Worm (Caenorhabditis elegans) whole organism, early embryonic: ENCODE results near the gene C34C12.6.
A peak's percentile ranks its signal among the peaks of the same experiment; 100 is the strongest.

Experiments
- B0310.2 ChIP-seq: sonication (generic microtip); optimal IDR thresholded peaks from 2 replicates; lab custom pipeline; 2016; ENCODE audit warnings: mild to moderate bottlenecking, missing genetic modification characterization, missing compliant biosample characterization
- F13C5.2 ChIP-seq: sonication (generic microtip); optimal IDR thresholded peaks from 2 replicates; lab custom pipeline; 2017; ENCODE audit warnings: mild to moderate bottlenecking, missing genetic modification characterization, inconsistent platforms, missing compliant biosample characterization
- aly-1 ChIP-seq: sonication (generic microtip); optimal IDR thresholded peaks from 2 replicates; lab custom pipeline; 2016; ENCODE audit warnings: missing genetic modification characterization, missing compliant biosample characterization
- ama-1 ChIP-seq: fragments of 150-350 bp; optimal IDR thresholded peaks from 2 replicates; lab custom pipeline; 2014
- ceh-13 ChIP-seq: fragments of 200-800 bp; sonication (Bioruptor generic); optimal IDR thresholded peaks from 2 replicates; lab custom pipeline; 2018; ENCODE audit warnings: mild to moderate bottlenecking, missing genetic modification characterization, missing compliant biosample characterization
- ceh-36 ChIP-seq: sonication (generic microtip); optimal IDR thresholded peaks from 2 replicates; lab custom pipeline; 2016; ENCODE audit warnings: missing genetic modification characterization, inconsistent platforms, missing compliant biosample characterization
- flt-1 ChIP-seq: fragments of 200-800 bp; sonication (Bioruptor generic); IDR thresholded peaks from 2 replicates; pipeline ENCODE4 v1.3.6; 2022; ENCODE audit warnings: missing genetic modification characterization, missing compliant biosample characterization
- hmbx-1 ChIP-seq: sonication (generic microtip); optimal IDR thresholded peaks from 2 replicates; lab custom pipeline; 2016; ENCODE audit warnings: mild to moderate bottlenecking, missing genetic modification characterization, missing compliant biosample characterization
- hmg-4 ChIP-seq: fragments of 200-800 bp; sonication (Bioruptor generic); optimal IDR thresholded peaks from 2 replicates; lab custom pipeline; 2018; ENCODE audit warnings: mild to moderate bottlenecking, missing genetic modification characterization, missing compliant biosample characterization
- pes-1 ChIP-seq: fragments of 200-800 bp; sonication (Bioruptor generic); IDR thresholded peaks from 2 replicates; pipeline ENCODE4 v1.3.6; 2022; ENCODE audit warnings: missing genetic modification reagents, missing genetic modification characterization, missing compliant biosample characterization
- tbx-37 ChIP-seq: fragments of 200-800 bp; sonication (Bioruptor generic); conservative IDR thresholded peaks from 2 replicates; pipeline ENCODE4 v1.3.6; 2022; ENCODE audit warnings: missing genetic modification reagents, missing genetic modification characterization, missing compliant biosample characterization
- tra-4 ChIP-seq: sonication (generic microtip); optimal IDR thresholded peaks from 2 replicates; lab custom pipeline; 2017; ENCODE audit warnings: missing genetic modification characterization, missing compliant biosample characterization

DNA sequence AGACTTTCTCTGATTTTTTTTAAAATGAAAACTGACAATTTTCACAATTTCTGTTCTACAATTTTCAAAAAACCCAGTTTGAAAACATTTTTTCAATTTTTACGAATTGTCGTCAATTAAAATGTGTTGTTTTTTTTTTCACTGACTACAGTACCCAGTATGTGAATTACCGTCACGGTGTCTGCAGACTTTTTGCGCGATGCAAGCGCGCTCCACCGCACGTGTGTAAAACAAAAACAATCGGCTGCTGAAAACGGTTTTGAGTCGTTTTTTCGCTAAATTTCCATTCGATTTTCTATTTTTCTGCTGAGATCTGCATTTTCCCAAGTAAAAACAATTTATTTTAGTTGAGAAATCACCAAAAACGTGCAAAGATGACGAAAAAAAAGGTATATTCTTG is 26.2 kb upstream of the C34C12.6 start:
- TF ChIP-seq aly-1 (tag; lab: Kevin White, UChicago) (no peak), ama-1 (lab: Kevin White, UChicago) (no peak), hmg-4 (GFP tag; lab: Kevin White, UChicago) (peak; percentile 1), ceh-13 (GFP tag; lab: Kevin White, UChicago) (no peak), tra-4 (tag; lab: Kevin White, UChicago) (no peak), ceh-36 (tag; lab: Kevin White, UChicago) (no peak), flt-1 (GFP tag; lab: Robert Waterston, UW) (no peak), B0310.2 (no peak), pes-1 (GFP tag; lab: Robert Waterston, UW) (peak; percentile 51; the same call in 1 of the 2 replicates), tbx-37 (GFP tag; lab: Robert Waterston, UW) (no peak), hmbx-1 (no peak), F13C5.2 (tag; lab: Kevin White, UChicago) (peak; percentile 76)
